Fruit fly (Drosophila melanogaster): Measurements from ENCODE around the gene CG12877.

Gene CG12877

DNA sequence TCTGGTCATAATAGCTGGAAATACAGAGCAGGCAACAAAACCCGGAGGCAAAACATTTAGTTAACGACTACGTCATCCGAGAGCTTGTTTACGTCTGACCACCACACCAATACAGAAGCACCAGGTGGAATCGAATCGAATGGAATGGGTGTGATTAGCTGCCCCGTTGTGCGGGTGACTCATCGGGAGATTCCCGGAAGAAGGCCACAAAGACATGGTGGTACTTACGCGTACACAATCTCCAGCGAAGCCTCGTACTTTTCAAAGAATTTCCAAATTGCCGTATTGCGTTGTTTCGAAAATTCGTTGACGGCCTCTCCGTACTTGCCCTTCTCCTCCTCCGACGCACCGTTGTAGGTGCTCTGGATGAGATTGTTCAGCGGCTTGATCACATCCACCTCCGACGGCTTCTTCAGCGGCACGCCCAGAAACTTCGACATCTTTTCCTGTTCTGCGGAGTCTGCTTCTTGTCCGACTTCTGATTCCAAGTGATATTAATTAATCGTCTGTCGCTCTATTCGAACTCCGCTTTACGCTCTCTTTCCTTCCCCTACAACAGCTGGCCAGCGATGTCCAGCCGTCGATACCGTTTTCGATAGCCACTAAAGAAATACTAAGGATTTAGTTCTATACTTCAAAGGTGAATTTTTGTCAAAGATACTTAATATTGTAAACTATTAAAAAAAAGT lies 7.2 kb upstream of the CG12877 start, which contains the start of gene ALiX (continued):
- TF ChIP-seq sug (tag; optimal IDR thresholded peaks at IDR 0.05) (peak; percentile 10), Vsx1 (GFP tag; optimal IDR thresholded peaks at IDR 0.05) (peak; percentile 42), CG17186 (GFP tag; optimal IDR thresholded peaks at IDR 0.05) (no peak), ci (GFP tag; IDR thresholded peaks at IDR 0.05) (0 out of 3 replicates have a peak, but pooled peaks have one; percentile 51), sna (GFP tag; IDR thresholded peaks at IDR 0.05; ENCODE audit: partially characterized antibody) (0 out of 2 replicates have a peak, but pooled peaks have one; percentile 27), CG10147 (GFP tag; optimal IDR thresholded peaks at IDR 0.05) (no peak), Taf1 (GFP tag; IDR thresholded peaks at IDR 0.05) (no peak), stc (GFP tag; IDR thresholded peaks at IDR 0.05) (0 out of 2 replicates have a peak, but pooled peaks have one; percentile 20)

DNA sequence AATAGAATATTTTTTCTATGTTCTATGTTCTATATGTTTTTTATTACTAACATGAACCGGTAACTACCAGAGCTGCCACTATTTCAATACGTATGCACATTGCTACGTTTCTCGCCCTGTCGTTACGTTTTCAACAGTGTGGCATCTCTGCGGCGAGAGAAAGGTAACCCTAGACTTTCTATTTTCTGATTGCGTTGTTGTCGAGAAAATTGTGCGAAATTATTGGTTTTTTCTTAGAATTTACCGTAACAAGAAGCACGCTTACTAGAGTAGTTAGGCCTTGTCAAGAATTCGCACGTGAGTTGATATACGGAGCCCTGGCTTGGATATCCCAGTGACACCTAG lies 6.7 kb upstream of the CG12877 start, which contains the start of gene btz:
btz (plus strand) TSS at position 133 of the 345 bp plus-strand sequence.
- TF ChIP-seq trem (tag; optimal IDR thresholded peaks at IDR 0.05): peak; percentile 57
- no peak for TF ChIP-seq sug (tag; optimal IDR thresholded peaks at IDR 0.05)
- peak; percentile 56 for TF ChIP-seq Sry-δ (GFP tag; optimal IDR thresholded peaks at IDR 0.05)
- TF ChIP-seq CG13424 (tag; optimal IDR thresholded peaks at IDR 0.05): peak; percentile 9
- peak; percentile 42 for TF ChIP-seq BEAF-32 (GFP tag; optimal IDR thresholded peaks at IDR 0.05)
- peak; percentile 45 for TF ChIP-seq CG10267 (tag; optimal IDR thresholded peaks at IDR 0.05)
- TF ChIP-seq Pdp1 (GFP tag; optimal IDR thresholded peaks at IDR 0.05): peak in 1 of 2 experiments; percentile 8
- TF ChIP-seq CG14710 (tag; optimal IDR thresholded peaks at IDR 0.05): peak; percentile 49
- peak; percentile 18 for TF ChIP-seq HmgZ (tag; optimal IDR thresholded peaks at IDR 0.05)
- TF ChIP-seq CG2116 (GFP tag; optimal IDR thresholded peaks at IDR 0.05): peak; percentile 61
- TF ChIP-seq stwl (tag; optimal IDR thresholded peaks at IDR 0.05): peak; percentile 71
- 0 out of 2 replicates have a peak, but pooled peaks have one; percentile 27 for TF ChIP-seq Scr (GFP tag; IDR thresholded peaks at IDR 0.05; ENCODE audit: partially characterized antibody)
- TF ChIP-seq pzg (GFP tag; optimal IDR thresholded peaks at IDR 0.05): peak; percentile 70
- TF ChIP-seq Sin3A (optimal IDR thresholded peaks at IDR 0.05): peak; percentile 6
- TF ChIP-seq CG12659 (GFP tag; optimal IDR thresholded peaks at IDR 0.05): peak; percentile 41
- peak; percentile 2 for TF ChIP-seq Abd-B (GFP tag; optimal IDR thresholded peaks at IDR 0.05)
- TF ChIP-seq CG2120 (GFP tag; optimal IDR thresholded peaks at IDR 0.05): peak; percentile 8
- TF ChIP-seq CG10462 (GFP tag; optimal IDR thresholded peaks at IDR 0.05): no peak
- TF ChIP-seq CG4617 (GFP tag; optimal IDR thresholded peaks at IDR 0.05; ENCODE audit: borderline replicate concordance): peak; percentile 59
- TF ChIP-seq Max (GFP tag; optimal IDR thresholded peaks at IDR 0.05): peak; percentile 27
- peak; percentile 34 for TF ChIP-seq Deaf1 (tag; optimal IDR thresholded peaks at IDR 0.05)
- TF ChIP-seq sens-2 (GFP tag; IDR thresholded peaks at IDR 0.05): no peak
- TF ChIP-seq CG3847 (GFP tag; IDR thresholded peaks at IDR 0.05): 0 out of 2 replicates have a peak, but pooled peaks have one; percentile 30
- peak; percentile 54 for TF ChIP-seq MESR4 (GFP tag; optimal IDR thresholded peaks at IDR 0.05)
- peak; percentile 100 for TF ChIP-seq CG9437 (GFP tag; optimal IDR thresholded peaks at IDR 0.05)
- TF ChIP-seq Ets97D (GFP tag; optimal IDR thresholded peaks at IDR 0.05): peak; percentile 39
- peak; percentile 10 for TF ChIP-seq phol (tag; optimal IDR thresholded peaks at IDR 0.05)
- TF ChIP-seq crp (GFP tag; optimal IDR thresholded peaks at IDR 0.05): peak in 1 of 2 experiments; percentile 81
- no peak for TF ChIP-seq CG17361 (GFP tag; IDR thresholded peaks at IDR 0.05)
- no peak for TF ChIP-seq CG10431 (GFP tag; optimal IDR thresholded peaks at IDR 0.05)
- no peak for TF ChIP-seq pan (optimal IDR thresholded peaks at IDR 0.05)
- TF ChIP-seq pan (GFP tag; optimal IDR thresholded peaks at IDR 0.05 in 1 of 2, IDR thresholded peaks at IDR 0.05 in 1 of 2): no peak
- TF ChIP-seq Dp (GFP tag; optimal IDR thresholded peaks at IDR 0.05): peak; percentile 21
- peak; percentile 52 for TF ChIP-seq Dref (GFP tag; IDR thresholded peaks at IDR 0.05)
- peak; percentile 45 for TF ChIP-seq CG18262 (tag; optimal IDR thresholded peaks at IDR 0.05)
- no peak for TF ChIP-seq ci (GFP tag; IDR thresholded peaks at IDR 0.05)
- no peak for TF ChIP-seq p53 (GFP tag; optimal IDR thresholded peaks at IDR 0.05)
- peak; percentile 26 for TF ChIP-seq CG9797 (GFP tag; optimal IDR thresholded peaks at IDR 0.05)
- TF ChIP-seq nmo (GFP tag; optimal IDR thresholded peaks at IDR 0.05): peak; percentile 45
- peak; percentile 85 for TF ChIP-seq YL-1 (GFP tag; optimal IDR thresholded peaks at IDR 0.05)
- peak; percentile 82 for TF ChIP-seq CG15514 (GFP tag; optimal IDR thresholded peaks at IDR 0.05)

All from whole organism, embryonic.